Worm (Caenorhabditis elegans) whole organism, mixed stage, embryonic: ENCODE results near the gene B0244.7.

Source experiments
- bed-3 ChIP-seq: fragments of 200-800 bp; sonication (Bioruptor generic); optimal IDR thresholded peaks from 3 replicates; lab custom pipeline; 2018; ENCODE audit warnings: mild to moderate bottlenecking, missing genetic modification characterization, moderate library complexity, missing compliant biosample characterization
- ces-1 ChIP-seq: fragments of 150-350 bp; optimal IDR thresholded peaks from 2 replicates; lab custom pipeline; 2014; ENCODE audit warnings: missing biosample characterization, missing genetic modification reagents, missing genetic modification characterization
- elt-3 ChIP-seq: fragments of 150-350 bp; optimal IDR thresholded peaks from 2 replicates; lab custom pipeline; 2014; ENCODE audit warnings: missing biosample characterization, missing genetic modification characterization
- ham-2 ChIP-seq: fragments of 200-800 bp; sonication (Bioruptor generic); optimal IDR thresholded peaks from 2 replicates; lab custom pipeline; 2018; ENCODE audit warnings: mild to moderate bottlenecking, missing genetic modification characterization, missing compliant biosample characterization
- lsy-2 ChIP-seq: fragments of 150-350 bp; optimal IDR thresholded peaks from 2 replicates; lab custom pipeline; 2014; ENCODE audit warnings: missing biosample characterization, missing genetic modification characterization
- nhr-12 ChIP-seq: fragments of 150-350 bp; optimal IDR thresholded peaks from 2 replicates; lab custom pipeline; 2014; ENCODE audit warnings: missing biosample characterization, missing genetic modification characterization
- nhr-28 ChIP-seq: fragments of 150-350 bp; optimal IDR thresholded peaks from 2 replicates; lab custom pipeline; 2014; ENCODE audit warnings: missing biosample characterization, missing genetic modification characterization
- pha-4 ChIP-seq: fragments of 150-350 bp; optimal IDR thresholded peaks from 2 replicates; lab custom pipeline; 2018; ENCODE audit warnings: missing biosample characterization, missing genetic modification reagents, missing genetic modification characterization
- snpc-4 ChIP-seq: fragments of 150-350 bp; optimal IDR thresholded peaks from 2 replicates; lab custom pipeline; 2014; ENCODE audit warnings: missing biosample characterization, missing genetic modification characterization
- sptf-1 ChIP-seq: sonication (generic microtip); optimal IDR thresholded peaks from 2 replicates; lab custom pipeline; 2017; ENCODE audit warnings: mild to moderate bottlenecking, missing genetic modification characterization, moderate library complexity, missing compliant biosample characterization
- tbx-8 ChIP-seq: fragments of 200-800 bp; sonication (Bioruptor generic); optimal IDR thresholded peaks from 2 replicates; lab custom pipeline; 2018; ENCODE audit warnings: mild to moderate bottlenecking, missing genetic modification characterization, moderate library complexity, missing compliant biosample characterization
- unc-39 ChIP-seq: fragments of 150-350 bp; optimal IDR thresholded peaks from 2 replicates; lab custom pipeline; 2014; ENCODE audit warnings: missing biosample characterization, missing genetic modification characterization
- unc-62 ChIP-seq: fragments of 150-350 bp; optimal IDR thresholded peaks from 2 replicates; lab custom pipeline; 2014; ENCODE audit warnings: missing biosample characterization, missing genetic modification reagents, missing genetic modification characterization

DNA sequence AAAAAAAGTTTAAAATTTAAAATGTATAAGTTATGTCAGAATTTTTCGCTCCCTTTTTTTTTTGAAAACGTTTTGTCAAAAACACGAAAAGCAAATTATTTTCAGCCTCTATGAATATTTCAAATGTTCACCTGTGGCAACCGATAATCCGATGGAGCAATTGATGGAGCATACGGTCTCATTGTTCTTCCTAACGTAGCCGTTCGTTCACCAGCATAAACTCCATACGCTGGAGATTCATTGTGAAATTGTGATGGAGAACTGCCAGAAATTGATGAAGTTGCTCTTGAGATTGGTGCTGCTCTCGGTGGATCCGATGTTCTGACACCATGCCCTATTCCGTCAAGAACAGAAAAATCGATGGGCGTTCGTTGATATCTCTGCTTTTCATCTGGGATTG lies 39.5 kb upstream of the B0244.7 start:
- TF ChIP-seq bed-3, result no peak
- no peak for TF ChIP-seq sptf-1 (tag; lab: Kevin White, UChicago)
- no peak for TF ChIP-seq lsy-2
- no peak for TF ChIP-seq ham-2 (GFP tag; lab: Kevin White, UChicago)
- no peak for TF ChIP-seq unc-62 (GFP tag; lab: Kevin White, UChicago)
- TF ChIP-seq ces-1 (GFP tag; lab: Kevin White, UChicago), result no peak
- TF ChIP-seq unc-39, result no peak
- TF ChIP-seq snpc-4 (tag; lab: Kevin White, UChicago), result no peak
- no peak for TF ChIP-seq pha-4
- no peak for TF ChIP-seq nhr-28
- TF ChIP-seq elt-3 (tag; lab: Kevin White, UChicago), result no peak
- TF ChIP-seq tbx-8 (GFP tag; lab: Kevin White, UChicago), result no peak
- no peak for TF ChIP-seq nhr-12
